Worm (Caenorhabditis elegans) whole organism, late embryonic: ENCODE measurements around the gene H37A05.4.

ENCODE experiments used
- F13H6.1 ChIP-seq: sonication (generic microtip); optimal IDR thresholded peaks from 2 replicates; lab custom pipeline; 2016; ENCODE audit warnings: missing genetic modification characterization, missing compliant biosample characterization
- ahr-1 ChIP-seq: sonication (generic microtip); optimal IDR thresholded peaks from 2 replicates; lab custom pipeline; 2016; ENCODE audit warnings: missing genetic modification characterization, missing compliant biosample characterization
- elt-4 ChIP-seq: sonication (generic microtip); optimal IDR thresholded peaks from 2 replicates; lab custom pipeline; 2016; ENCODE audit warnings: missing genetic modification characterization, missing compliant biosample characterization

DNA sequence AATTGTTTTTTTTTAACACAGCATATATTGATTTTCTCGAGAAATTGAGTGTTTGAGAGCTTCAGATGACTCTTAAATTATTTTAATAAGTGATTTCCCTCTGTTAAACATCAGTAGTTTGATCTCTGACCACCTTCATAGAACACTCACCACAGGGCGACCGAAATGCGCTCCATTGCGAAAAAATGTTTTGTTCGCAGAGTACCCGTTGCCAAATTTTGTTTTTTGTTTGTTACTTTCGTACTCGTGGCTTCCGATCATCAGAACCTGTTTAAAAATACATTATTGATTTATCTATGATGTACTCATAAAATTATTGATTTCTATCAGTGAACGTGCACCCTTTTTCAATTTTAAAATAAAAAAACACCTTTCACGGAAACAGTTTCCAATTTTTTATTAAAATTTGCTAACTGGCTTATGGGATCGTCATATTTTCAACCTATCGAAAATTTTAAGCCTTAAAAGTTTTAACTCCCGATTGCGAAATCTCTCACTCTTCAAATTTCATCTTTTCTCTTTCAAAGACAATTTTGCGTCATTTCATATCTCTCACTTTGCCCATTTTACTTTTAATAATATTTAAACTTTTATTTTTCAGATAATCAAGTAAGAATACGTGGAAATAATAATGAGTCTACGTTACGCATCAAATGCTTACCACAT is 11.2 kb upstream of the H37A05.4 start, which contains the start of gene letm-1:
- TF ChIP-seq elt-4 (no peak), F13H6.1 (tag; lab: Kevin White, UChicago) (no peak), ahr-1 (tag; lab: Kevin White, UChicago) (no peak)
